Worm (Caenorhabditis elegans): Measurements from ENCODE around the gene rsr-2.

- TF ChIP-seq nhr-11 (tag; optimal IDR thresholded peaks at IDR 0.05) (no peak), nhr-12 (tag; optimal IDR thresholded peaks at IDR 0.05) (no peak), mdl-1 (tag; optimal IDR thresholded peaks at IDR 0.05) (no peak)
Measured at ce11 chrII:12240088-12240487, 14.9 kb downstream of the rsr-2 start, which contains the start of gene txdc-12.1.
